Fruit fly (Drosophila melanogaster): Measurements from ENCODE around the gene knk.

The knk gene

DNA sequence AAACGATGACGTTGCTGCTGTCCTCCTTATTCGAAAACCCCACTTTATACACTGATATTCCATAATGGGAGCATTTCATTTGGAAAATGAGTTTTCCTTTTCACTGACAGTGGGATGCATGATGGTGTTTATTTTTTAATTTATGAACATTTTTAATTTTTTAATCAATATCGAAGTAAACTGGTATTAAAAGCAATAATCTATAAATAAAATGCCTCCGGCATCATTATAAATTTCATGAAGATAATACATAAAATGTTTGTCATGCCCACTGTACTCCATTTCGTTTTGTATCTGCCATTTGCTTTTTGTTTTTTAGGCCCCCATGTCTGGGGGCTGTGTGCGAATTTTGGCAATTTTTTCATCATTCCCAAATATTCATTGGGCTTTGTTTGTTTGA is 4.6 kb upstream of the knk start (continued):
- no peak for TF ChIP-seq Dad (GFP tag; optimal IDR thresholded peaks at IDR 0.05)
- no peak for TF ChIP-seq Hr78 (GFP tag; optimal IDR thresholded peaks at IDR 0.05)
- TF ChIP-seq grau (tag; optimal IDR thresholded peaks at IDR 0.05): peak; percentile 73
- peak; percentile 29 for TF ChIP-seq mam (GFP tag; optimal IDR thresholded peaks at IDR 0.05)
- TF ChIP-seq Bdp1 (GFP tag; optimal IDR thresholded peaks at IDR 0.05): no peak
- TF ChIP-seq tup (GFP tag; optimal IDR thresholded peaks at IDR 0.05): no peak
- no peak for TF ChIP-seq mirr (GFP tag; optimal IDR thresholded peaks at IDR 0.05)
- TF ChIP-seq CG6791 (GFP tag; IDR thresholded peaks at IDR 0.05; ENCODE audit: partially characterized antibody): no peak
- peak; percentile 43 for TF ChIP-seq fd96Cb (tag; optimal IDR thresholded peaks at IDR 0.05)
- TF ChIP-seq CG7987 (GFP tag; optimal IDR thresholded peaks at IDR 0.05): no peak
- TF ChIP-seq CG10147 (GFP tag; optimal IDR thresholded peaks at IDR 0.05): peak; percentile 75
- TF ChIP-seq da (GFP tag; optimal IDR thresholded peaks at IDR 0.05): no peak
- TF ChIP-seq HmgZ (tag; optimal IDR thresholded peaks at IDR 0.05): peak; percentile 26
- no peak for TF ChIP-seq pzg (GFP tag; optimal IDR thresholded peaks at IDR 0.05)
- peak; percentile 6 for TF ChIP-seq pho (GFP tag; optimal IDR thresholded peaks at IDR 0.05)
- TF ChIP-seq CG11696 (GFP tag; IDR thresholded peaks at IDR 0.05): 0 out of 2 replicates have a peak, but pooled peaks have one; percentile 33
- TF ChIP-seq CG9817 (tag; optimal IDR thresholded peaks at IDR 0.05): peak; percentile 66
- TF ChIP-seq Poxn (GFP tag; IDR thresholded peaks at IDR 0.05): no peak
- peak; percentile 1 for TF ChIP-seq Antp (GFP tag; optimal IDR thresholded peaks at IDR 0.05)
- TF ChIP-seq ham (GFP tag; IDR thresholded peaks at IDR 0.05): no peak
- no peak for TF ChIP-seq CG8478 (optimal IDR thresholded peaks at IDR 0.05)
- TF ChIP-seq PHDP (tag; optimal IDR thresholded peaks at IDR 0.05): peak; percentile 81
- TF ChIP-seq dmrt99B (tag; optimal IDR thresholded peaks at IDR 0.05): peak; percentile 76
- TF ChIP-seq CG10321 (GFP tag; IDR thresholded peaks at IDR 0.05): no peak
- TF ChIP-seq Eip74EF (GFP tag; optimal IDR thresholded peaks at IDR 0.05): peak in 1 of 2 experiments; percentile 9
- TF ChIP-seq cato (GFP tag; optimal IDR thresholded peaks at IDR 0.05; ENCODE audit: borderline replicate concordance): no peak
- 0 out of 2 replicates have a peak, but pooled peaks have one; percentile 37 for TF ChIP-seq CG17612 (GFP tag; IDR thresholded peaks at IDR 0.05)
- TF ChIP-seq Opbp (GFP tag; IDR thresholded peaks at IDR 0.05; ENCODE audit: partially characterized antibody): no peak
- no peak for TF ChIP-seq fu2 (GFP tag; optimal IDR thresholded peaks at IDR 0.05)
- no peak for TF ChIP-seq Sin3A (optimal IDR thresholded peaks at IDR 0.05)
- peak; percentile 62 for TF ChIP-seq CG13296 (GFP tag; optimal IDR thresholded peaks at IDR 0.05)
- no peak for TF ChIP-seq CG1024 (GFP tag; IDR thresholded peaks at IDR 0.05)
- peak; percentile 64 for TF ChIP-seq HLH3B (GFP tag; IDR thresholded peaks at IDR 0.05)
- TF ChIP-seq phol (tag; optimal IDR thresholded peaks at IDR 0.05): peak; percentile 61
- TF ChIP-seq CG7745 (tag; optimal IDR thresholded peaks at IDR 0.05): no peak
- TF ChIP-seq HLHmδ (GFP tag; optimal IDR thresholded peaks at IDR 0.05): no peak
- TF ChIP-seq nerfin-2 (GFP tag; IDR thresholded peaks at IDR 0.05; ENCODE audit: partially characterized antibody): no peak
- no peak for TF ChIP-seq CG17802 (tag; optimal IDR thresholded peaks at IDR 0.05)
- no peak for TF ChIP-seq zen2 (GFP tag; IDR thresholded peaks at IDR 0.05; ENCODE audit: partially characterized antibody)
- TF ChIP-seq NFAT (GFP tag; IDR thresholded peaks at IDR 0.05): no peak
- TF ChIP-seq Rfx (GFP tag; IDR thresholded peaks at IDR 0.05): peak; percentile 73; the same call in 1 of the 2 replicates
- TF ChIP-seq croc (GFP tag; conservative IDR thresholded peaks at IDR 0.05): peak; percentile 23; the same call in 1 of the 3 replicates
- peak; percentile 88 for TF ChIP-seq Drgx (GFP tag; IDR thresholded peaks at IDR 0.05)
- TF ChIP-seq CG12391 (tag; optimal IDR thresholded peaks at IDR 0.05): peak; percentile 71
- peak; percentile 14 for TF ChIP-seq ems (GFP tag; optimal IDR thresholded peaks at IDR 0.05)
- no peak for TF ChIP-seq CG7271 (tag; optimal IDR thresholded peaks at IDR 0.05)
- peak; percentile 52 for TF ChIP-seq CG9932 (GFP tag; IDR thresholded peaks at IDR 0.05)
- TF ChIP-seq Ravus (GFP tag; IDR thresholded peaks at IDR 0.05): no peak
- no peak for TF ChIP-seq Doc3 (GFP tag; IDR thresholded peaks at IDR 0.05; ENCODE audit: partially characterized antibody)
- peak; percentile 37 for TF ChIP-seq Abd-B (GFP tag; optimal IDR thresholded peaks at IDR 0.05)
- no peak for TF ChIP-seq z (GFP tag; IDR thresholded peaks at IDR 0.05)

Measured in whole organism, embryonic.